Worm (Caenorhabditis elegans): ENCODE measurements around the gene rol-3.

ce11 chrV:8223417-8223816, 14.8 kb downstream of the rol-3 start:
- TF ChIP-seq elt-2 (tag; optimal IDR thresholded peaks at IDR 0.05) = no peak
- no peak for TF ChIP-seq nhr-237 (tag; optimal IDR thresholded peaks at IDR 0.05)
- TF ChIP-seq nhr-12 (tag; optimal IDR thresholded peaks at IDR 0.05) = no peak
- TF ChIP-seq ama-1 (optimal IDR thresholded peaks at IDR 0.05) = no peak

Measured in whole organism, L3 larva.